Fruit fly (Drosophila melanogaster): ENCODE results near the gene Atac3.

Gene Atac3

dm6 chr3L:331842-332802, 4.3 kb upstream of the Atac3 start, which contains the start of gene mthl9 (continued):
- peak; percentile 2 for TF ChIP-seq pho (GFP tag; optimal IDR thresholded peaks at IDR 0.05)
- TF ChIP-seq CG4730 (GFP tag; IDR thresholded peaks at IDR 0.05), result no peak
- TF ChIP-seq toy (GFP tag; IDR thresholded peaks at IDR 0.05), result no peak
- no peak for TF ChIP-seq CG1832 (GFP tag; optimal IDR thresholded peaks at IDR 0.05)
- peak; percentile 82 for TF ChIP-seq CG15269 (tag; optimal IDR thresholded peaks at IDR 0.05)
- TF ChIP-seq jing (GFP tag; optimal IDR thresholded peaks at IDR 0.05), result no peak
- TF ChIP-seq CG9727 (GFP tag; optimal IDR thresholded peaks at IDR 0.05), result no peak
- TF ChIP-seq CG3281 (GFP tag; optimal IDR thresholded peaks at IDR 0.05), result no peak
- peak; percentile 99 for TF ChIP-seq chinmo (GFP tag; IDR thresholded peaks at IDR 0.05; ENCODE audit: partially characterized antibody)
- TF ChIP-seq wek (GFP tag; optimal IDR thresholded peaks at IDR 0.05), result no peak
- TF ChIP-seq eve (GFP tag; optimal IDR thresholded peaks at IDR 0.05), result no peak
- TF ChIP-seq disco-r (GFP tag; optimal IDR thresholded peaks at IDR 0.05), result no peak
- TF ChIP-seq CG15601 (tag; optimal IDR thresholded peaks at IDR 0.05), result no peak
- no peak for TF ChIP-seq ewg (GFP tag; optimal IDR thresholded peaks at IDR 0.05)
- TF ChIP-seq Dip3 (GFP tag; optimal IDR thresholded peaks at IDR 0.05), result no peak
- TF ChIP-seq CG16813 (GFP tag; IDR thresholded peaks at IDR 0.05; ENCODE audit: partially characterized antibody), result no peak
- TF ChIP-seq Chrac-16 (GFP tag; optimal IDR thresholded peaks at IDR 0.05), result no peak
- no peak for TF ChIP-seq CG10431 (GFP tag; optimal IDR thresholded peaks at IDR 0.05)
- TF ChIP-seq CG13296 (GFP tag; optimal IDR thresholded peaks at IDR 0.05), result no peak
- TF ChIP-seq pb (GFP tag; optimal IDR thresholded peaks at IDR 0.05), result no peak
- TF ChIP-seq gsb (GFP tag; IDR thresholded peaks at IDR 0.05), result no peak
- no peak for TF ChIP-seq CG9437 (GFP tag; optimal IDR thresholded peaks at IDR 0.05)
- no peak for TF ChIP-seq ase (GFP tag; IDR thresholded peaks at IDR 0.05)
- no peak for TF ChIP-seq CG6791 (GFP tag; IDR thresholded peaks at IDR 0.05; ENCODE audit: partially characterized antibody)
- no peak for TF ChIP-seq Mes4 (GFP tag; optimal IDR thresholded peaks at IDR 0.05)
- TF ChIP-seq CG8478 (optimal IDR thresholded peaks at IDR 0.05), result no peak
- peak; percentile 68 for TF ChIP-seq nom (GFP tag; optimal IDR thresholded peaks at IDR 0.05)
- peak; percentile 8 for TF ChIP-seq Fer3 (tag; optimal IDR thresholded peaks at IDR 0.05)
- TF ChIP-seq Atf6 (GFP tag; IDR thresholded peaks at IDR 0.05), result peak; percentile 56; the same call in 1 of the 2 replicates
- no peak for TF ChIP-seq ATbp (GFP tag; optimal IDR thresholded peaks at IDR 0.05)
- TF ChIP-seq Side (GFP tag; optimal IDR thresholded peaks at IDR 0.05), result no peak
- TF ChIP-seq Lim3 (GFP tag; IDR thresholded peaks at IDR 0.05), result no peak
- no peak for TF ChIP-seq Rx (GFP tag; IDR thresholded peaks at IDR 0.05)
- no peak for TF ChIP-seq kay (GFP tag; optimal IDR thresholded peaks at IDR 0.05)
- TF ChIP-seq CG1602 (GFP tag; optimal IDR thresholded peaks at IDR 0.05), result no peak
- TF ChIP-seq CoRest (tag; optimal IDR thresholded peaks at IDR 0.05), result peak; percentile 17
- TF ChIP-seq CG31441 (GFP tag; IDR thresholded peaks at IDR 0.05), result no peak
- TF ChIP-seq Adf1 (GFP tag; IDR thresholded peaks at IDR 0.05), result peak; percentile 46; the same call in 1 of the 2 replicates
- no peak for TF ChIP-seq az2 (GFP tag; optimal IDR thresholded peaks at IDR 0.05)
- no peak for TF ChIP-seq CG31224 (GFP tag; IDR thresholded peaks at IDR 0.05)
- TF ChIP-seq Ets65A (GFP tag), result peak; percentile 48
- peak; percentile 10; the same call in 1 of the 2 replicates for TF ChIP-seq amos (GFP tag; IDR thresholded peaks at IDR 0.05; ENCODE audit: partially characterized antibody)
- TF ChIP-seq lilli (GFP tag; optimal IDR thresholded peaks at IDR 0.05), result no peak
- no peak for TF ChIP-seq CG1024 (GFP tag; IDR thresholded peaks at IDR 0.05)
- no peak for TF ChIP-seq CG13624 (GFP tag; optimal IDR thresholded peaks at IDR 0.05)
- TF ChIP-seq Oaz (GFP tag; IDR thresholded peaks at IDR 0.05), result no peak
- TF ChIP-seq pfk (GFP tag; optimal IDR thresholded peaks at IDR 0.05), result no peak
- TF ChIP-seq grau (tag; optimal IDR thresholded peaks at IDR 0.05), result no peak
- TF ChIP-seq ranshi (GFP tag; IDR thresholded peaks at IDR 0.05), result no peak; the same call in 1 of the 2 replicates
- TF ChIP-seq CG6254 (GFP tag; optimal IDR thresholded peaks at IDR 0.05), result no peak
